Worm (Caenorhabditis elegans): ENCODE measurements around the gene jmjd-2.

ce11 chrII:14226175-14226574, 17.2 kb downstream of the jmjd-2 start, which contains the start of gene Y48B6A.13:
- TF ChIP-seq him-1 (tag; optimal IDR thresholded peaks at IDR 0.05), result no peak
- TF ChIP-seq dao-5 (tag; optimal IDR thresholded peaks at IDR 0.05), result no peak
